Fruit fly (Drosophila melanogaster) whole organism, prepupa: ENCODE results near the gene CG7653.

Source experiments
- CG16779 ChIP-seq: fragments of 200-800 bp; sonication (Bioruptor generic); optimal IDR thresholded peaks from 3 replicates; lab custom pipeline; 2017; ENCODE audit warnings: missing biosample characterization, mild to moderate bottlenecking, missing genetic modification characterization
- CG32006 ChIP-seq: fragments of 200-800 bp; sonication (Bioruptor generic); optimal IDR thresholded peaks from 3 replicates; lab custom pipeline; 2017; ENCODE audit warnings: missing biosample characterization, mild to moderate bottlenecking, missing genetic modification characterization
- CG8119 ChIP-seq: fragments of 200-800 bp; sonication (Bioruptor generic); IDR thresholded peaks from 3 replicates; pipeline ENCODE4 v1.3.6; 2022; ENCODE audit warnings: missing biosample characterization, missing genetic modification characterization
- CG9139 ChIP-seq: fragments of 200-800 bp; sonication (Bioruptor generic); optimal IDR thresholded peaks from 3 replicates; lab custom pipeline; 2017; ENCODE audit warnings: missing biosample characterization, mild to moderate bottlenecking, missing genetic modification characterization
- Hr39 ChIP-seq: fragments of 200-800 bp; sonication (Bioruptor generic); optimal IDR thresholded peaks from 2 replicates; lab custom pipeline; 2016; ENCODE audit warnings: missing biosample characterization, missing genetic modification characterization
- Smox ChIP-seq: fragments of 200-800 bp; sonication (Bioruptor generic); optimal IDR thresholded peaks from 3 replicates; lab custom pipeline; 2016; ENCODE audit warnings: missing biosample characterization, missing genetic modification characterization
- salr ChIP-seq, 2 experiments: fragments of 200-800 bp; sonication (Bioruptor generic); optimal IDR thresholded peaks; 3 replicates each; lab custom pipeline; 2016 to 2018; ENCODE audit warnings: missing biosample characterization in 2 of 2, missing genetic modification characterization in 2 of 2, mild to moderate bottlenecking in 1 of 2

DNA sequence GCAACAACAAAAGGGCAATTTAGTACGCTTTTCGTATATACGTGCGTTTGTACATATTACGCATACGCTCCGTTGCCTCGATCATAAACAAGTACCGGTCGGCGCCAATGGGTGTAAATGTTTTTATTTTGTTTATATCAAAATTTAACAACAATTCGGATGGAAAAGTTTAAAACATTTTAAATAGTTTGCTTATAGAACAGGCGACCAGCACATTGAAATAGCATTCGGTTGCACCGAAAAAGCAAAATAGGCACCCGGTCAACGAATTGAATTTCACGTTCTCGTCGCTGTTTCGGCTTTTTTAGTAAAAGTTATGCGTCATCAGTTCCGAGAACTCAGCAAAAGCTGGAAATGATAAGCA is 33.7 kb upstream of the CG7653 start:
- TF ChIP-seq Smox (no peak), CG16779 (no peak), salr (GFP tag; optimal IDR thresholded peaks at IDR 0.05; lab: Kevin White, UChicago) (no peak), CG9139 (GFP tag; lab: Kevin White, UChicago) (no peak), CG32006 (GFP tag; lab: Kevin White, UChicago) (no peak), CG8119 (GFP tag; lab: Robert Waterston, UW) (no peak), Hr39 (GFP tag; lab: Kevin White, UChicago) (no peak)
